Fruit fly (Drosophila melanogaster) whole organism, embryonic: ENCODE data around the gene feo.

ENCODE experiments used
- CG10267 ChIP-seq: fragments of 200-800 bp; sonication (Bioruptor generic); optimal IDR thresholded peaks from 2 replicates; lab custom pipeline; 2018; ENCODE audit warnings: missing biosample characterization, mild to moderate bottlenecking, missing genetic modification characterization, moderate library complexity
- CG11696 ChIP-seq: fragments of 200-800 bp; sonication (Bioruptor generic); IDR thresholded peaks from 2 replicates; pipeline ENCODE4 v1.3.6; 2022; ENCODE audit warnings: missing biosample characterization, missing genetic modification characterization
- CG12071 ChIP-seq: fragments of 200-800 bp; sonication (Bioruptor generic); optimal IDR thresholded peaks from 3 replicates; lab custom pipeline; 2018; ENCODE audit warnings: missing biosample characterization, mild to moderate bottlenecking, missing genetic modification characterization
- CG1233 ChIP-seq: fragments of 200-800 bp; sonication (Bioruptor generic); optimal IDR thresholded peaks from 4 replicates; lab custom pipeline; 2018; ENCODE audit warnings: missing biosample characterization, mild to moderate bottlenecking, missing genetic modification characterization
- CG12391 ChIP-seq: fragments of 200-800 bp; sonication (Bioruptor generic); optimal IDR thresholded peaks from 3 replicates; lab custom pipeline; 2018; ENCODE audit warnings: missing biosample characterization, mild to moderate bottlenecking, missing genetic modification characterization, moderate library complexity
- CG13123 ChIP-seq: fragments of 200-800 bp; sonication (Bioruptor generic); optimal IDR thresholded peaks from 2 replicates; lab custom pipeline; 2016; ENCODE audit warnings: missing biosample characterization, missing genetic modification characterization
- CG15601 ChIP-seq: fragments of 200-800 bp; sonication (Bioruptor generic); optimal IDR thresholded peaks from 3 replicates; lab custom pipeline; 2019; ENCODE audit warnings: missing biosample characterization, mild to moderate bottlenecking, missing genetic modification characterization, moderate library complexity
- CG17912 ChIP-seq: fragments of 200-800 bp; sonication (Bioruptor generic); optimal IDR thresholded peaks from 2 replicates; lab custom pipeline; 2018; ENCODE audit warnings: missing biosample characterization, mild to moderate bottlenecking, missing genetic modification characterization
- CG2120 ChIP-seq: fragments of 200-800 bp; sonication (Bioruptor generic); optimal IDR thresholded peaks from 3 replicates; lab custom pipeline; 2016; ENCODE audit warnings: missing biosample characterization, missing genetic modification characterization
- CG2199 ChIP-seq: fragments of 200-800 bp; sonication (Bioruptor generic); IDR thresholded peaks from 3 replicates; pipeline ENCODE4 v1.3.6; 2022; ENCODE audit warnings: missing biosample characterization, missing genetic modification characterization
- CG2678 ChIP-seq: fragments of 200-800 bp; sonication (Bioruptor generic); optimal IDR thresholded peaks from 3 replicates; lab custom pipeline; 2019; ENCODE audit warnings: missing biosample characterization, mild to moderate bottlenecking, missing genetic modification characterization, moderate library complexity
- CG2875 ChIP-seq: fragments of 200-800 bp; sonication (Bioruptor generic); optimal IDR thresholded peaks from 2 replicates; lab custom pipeline; 2017; ENCODE audit warnings: missing biosample characterization, mild to moderate bottlenecking, missing genetic modification characterization, missing genetic modification reagents
- CG30020 ChIP-seq: fragments of 200-800 bp; optimal IDR thresholded peaks from 2 replicates; lab custom pipeline; 2019; ENCODE audit warnings: missing biosample characterization, mild to moderate bottlenecking, missing genetic modification characterization, moderate library complexity
- CG3407 ChIP-seq: fragments of 200-800 bp; sonication (Bioruptor generic); optimal IDR thresholded peaks from 2 replicates; lab custom pipeline; 2018; ENCODE audit warnings: missing biosample characterization, mild to moderate bottlenecking, missing genetic modification characterization
- CG4820 ChIP-seq: fragments of 200-800 bp; sonication (Bioruptor generic); optimal IDR thresholded peaks from 3 replicates; lab custom pipeline; 2016; ENCODE audit warnings: missing biosample characterization, missing genetic modification characterization
- CG6813 ChIP-seq: fragments of 200-800 bp; sonication (Bioruptor generic); optimal IDR thresholded peaks from 2 replicates; lab custom pipeline; 2017; ENCODE audit warnings: missing biosample characterization, missing genetic modification characterization, mild to moderate bottlenecking, moderate library complexity, missing genetic modification reagents
- CG7357 ChIP-seq: fragments of 200-800 bp; sonication (Bioruptor generic); IDR thresholded peaks from 3 replicates; pipeline ENCODE4 v1.3.6; 2022; ENCODE audit warnings: missing biosample characterization, missing genetic modification characterization
- CG7372 ChIP-seq: fragments of 200-800 bp; sonication (Bioruptor generic); IDR thresholded peaks from 2 replicates; pipeline ENCODE4 v1.3.6; 2022; ENCODE audit warnings: missing biosample characterization, missing genetic modification characterization
- CoRest ChIP-seq: fragments of 200-800 bp; sonication (Bioruptor generic); optimal IDR thresholded peaks from 3 replicates; lab custom pipeline; 2018; ENCODE audit warnings: missing biosample characterization, mild to moderate bottlenecking, missing genetic modification characterization, moderate library complexity
- Deaf1 ChIP-seq: fragments of 200-800 bp; optimal IDR thresholded peaks from 3 replicates; lab custom pipeline; 2019; ENCODE audit warnings: missing biosample characterization, mild to moderate bottlenecking, missing genetic modification characterization, moderate library complexity
- HLHmδ ChIP-seq: fragments of 200-800 bp; sonication (Bioruptor generic); optimal IDR thresholded peaks from 2 replicates; lab custom pipeline; 2018; ENCODE audit warnings: missing biosample characterization, mild to moderate bottlenecking, missing genetic modification characterization, moderate library complexity
- Lhr ChIP-seq: fragments of 200-800 bp; sonication (Bioruptor generic); optimal IDR thresholded peaks from 3 replicates; lab custom pipeline; 2017; ENCODE audit warnings: mild to moderate bottlenecking, missing biosample characterization, missing genetic modification reagents, missing genetic modification characterization
- Nf-YA ChIP-seq: fragments of 200-800 bp; sonication (Bioruptor generic); IDR thresholded peaks from 2 replicates; pipeline ENCODE4 v1.3.6; 2022; ENCODE audit warnings: missing biosample characterization, missing genetic modification characterization
- NfI ChIP-seq: fragments of 200-800 bp; sonication (Bioruptor generic); optimal IDR thresholded peaks from 3 replicates; lab custom pipeline; 2018; ENCODE audit warnings: missing biosample characterization, mild to moderate bottlenecking, missing genetic modification characterization, moderate library complexity
- Six4 ChIP-seq: fragments of 200-800 bp; sonication (Bioruptor generic); optimal IDR thresholded peaks from 2 replicates; lab custom pipeline; 2016; ENCODE audit warnings: missing biosample characterization, missing genetic modification characterization
- Sox102F ChIP-seq: fragments of 200-800 bp; sonication (Bioruptor generic); optimal IDR thresholded peaks from 2 replicates; lab custom pipeline; 2018; ENCODE audit warnings: missing biosample characterization, mild to moderate bottlenecking, missing genetic modification characterization, moderate library complexity
- Spps ChIP-seq: fragments of 200-800 bp; sonication (Bioruptor generic); optimal IDR thresholded peaks from 2 replicates; lab custom pipeline; 2018; ENCODE audit warnings: missing biosample characterization, mild to moderate bottlenecking, missing genetic modification characterization
- Ssrp ChIP-seq: fragments of 200-800 bp; sonication (Bioruptor generic); optimal IDR thresholded peaks from 2 replicates; lab custom pipeline; 2018; ENCODE audit warnings: missing biosample characterization, mild to moderate bottlenecking, missing genetic modification characterization, moderate library complexity
- Vsx1 ChIP-seq: fragments of 200-800 bp; sonication (Bioruptor generic); optimal IDR thresholded peaks from 2 replicates; lab custom pipeline; 2017; ENCODE audit warnings: missing biosample characterization, mild to moderate bottlenecking, missing genetic modification characterization, missing genetic modification reagents
- abd-A ChIP-seq: fragments of 200-800 bp; sonication (Bioruptor generic); optimal IDR thresholded peaks from 3 replicates; lab custom pipeline; 2019; ENCODE audit warnings: missing biosample characterization, mild to moderate bottlenecking, missing genetic modification characterization, moderate library complexity
- bsh ChIP-seq, 2 experiments: fragments of 200-800 bp; sonication (Bioruptor generic); optimal IDR thresholded peaks; 2 replicates each; lab custom pipeline; 2017 to 2018; ENCODE audit warnings: mild to moderate bottlenecking in 2 of 2, missing biosample characterization in 2 of 2, missing genetic modification characterization in 2 of 2, moderate library complexity in 1 of 2
- chn ChIP-seq: fragments of 200-800 bp; sonication (Bioruptor generic); optimal IDR thresholded peaks from 2 replicates; lab custom pipeline; 2016; ENCODE audit warnings: missing biosample characterization, missing genetic modification characterization
- cwo ChIP-seq: fragments of 200-800 bp; sonication (Bioruptor generic); optimal IDR thresholded peaks from 3 replicates; lab custom pipeline; 2017; ENCODE audit warnings: missing biosample characterization, missing genetic modification characterization, mild to moderate bottlenecking, moderate library complexity, missing genetic modification reagents
- dmrt11E ChIP-seq: fragments of 200-800 bp; sonication (Bioruptor generic); optimal IDR thresholded peaks from 3 replicates; lab custom pipeline; 2018; ENCODE audit warnings: missing biosample characterization, mild to moderate bottlenecking, missing genetic modification characterization, moderate library complexity
- dpn ChIP-seq, 2 experiments: fragments of 200-800 bp; sonication (Bioruptor generic); optimal IDR thresholded peaks; 3 replicates each; lab custom pipeline; 2016; ENCODE audit warnings: missing biosample characterization in 2 of 2, missing genetic modification characterization in 2 of 2
- dysf ChIP-seq: fragments of 200-800 bp; sonication (Bioruptor generic); IDR thresholded peaks from 3 replicates; pipeline ENCODE4 v1.3.6; 2022; ENCODE audit warnings: missing biosample characterization, missing genetic modification characterization
- lbe ChIP-seq: fragments of 200-800 bp; sonication (Bioruptor generic); optimal IDR thresholded peaks from 2 replicates; lab custom pipeline; 2016; ENCODE audit warnings: missing biosample characterization, mild to moderate bottlenecking, missing genetic modification characterization
- lmd ChIP-seq: fragments of 200-800 bp; sonication (Bioruptor generic); IDR thresholded peaks from 2 replicates; pipeline ENCODE4 v1.3.6; 2022; ENCODE audit warnings: missing biosample characterization, missing genetic modification characterization
- nmo ChIP-seq: fragments of 200-800 bp; sonication (Bioruptor generic); optimal IDR thresholded peaks from 2 replicates; lab custom pipeline; 2018; ENCODE audit warnings: missing biosample characterization, mild to moderate bottlenecking, missing genetic modification characterization, moderate library complexity
- row ChIP-seq: fragments of 200-800 bp; sonication (Bioruptor generic); IDR thresholded peaks from 3 replicates; pipeline ENCODE4 v1.3.6; 2022; ENCODE audit warnings: missing biosample characterization, missing genetic modification characterization
- sc ChIP-seq, 3 experiments: fragments of >200 bp in 2 of 3; fragments of 200-800 bp in 1 of 3; sonication (Bioruptor generic) in 1 of 3; optimal IDR thresholded peaks; 2 replicates in 2 of 3; 3 replicates in 1 of 3; lab custom pipeline; 2017; ENCODE audit warnings: mild to moderate bottlenecking in 1 of 3, missing biosample characterization in 1 of 3, missing genetic modification characterization in 1 of 3, missing genetic modification reagents in 1 of 3
- seq ChIP-seq: fragments of 200-800 bp; sonication (Bioruptor generic); IDR thresholded peaks from 2 replicates; pipeline ENCODE4 v1.3.6; 2022; ENCODE audit warnings: missing biosample characterization, missing genetic modification characterization
- sisA ChIP-seq: fragments of 200-800 bp; sonication (Bioruptor generic); IDR thresholded peaks from 2 replicates; pipeline ENCODE4 v1.3.6; 2022; ENCODE audit warnings: missing biosample characterization, missing genetic modification characterization
- sob ChIP-seq: fragments of 200-800 bp; sonication (Bioruptor generic); IDR thresholded peaks from 2 replicates; pipeline ENCODE4 v1.3.6; 2022; ENCODE audit warnings: missing biosample characterization, missing genetic modification characterization
- stc ChIP-seq: fragments of 200-800 bp; sonication (Bioruptor generic); IDR thresholded peaks from 2 replicates; pipeline ENCODE4 v1.3.6; 2022; ENCODE audit warnings: missing biosample characterization, missing genetic modification characterization
- sug ChIP-seq: fragments of 200-800 bp; optimal IDR thresholded peaks from 2 replicates; lab custom pipeline; 2019; ENCODE audit warnings: missing biosample characterization, mild to moderate bottlenecking, missing genetic modification characterization, moderate library complexity

The feo gene

dm6 chrX:10802457-10803378, 52.0 kb downstream of the feo start (continued):
- TF ChIP-seq CG7372 (GFP tag; lab: Robert Waterston, UW): 0 out of 2 replicates have a peak, but pooled peaks have one; percentile 20
- TF ChIP-seq cwo (GFP tag; lab: Kevin White, UChicago): peak; percentile 68
- no peak for TF ChIP-seq Lhr (GFP tag; lab: Kevin White, UChicago)
- TF ChIP-seq CG2875: peak; percentile 63
- peak; percentile 31 for TF ChIP-seq CG4820 (GFP tag; lab: Kevin White, UChicago)
- no peak for TF ChIP-seq HLHmδ (GFP tag; lab: Kevin White, UChicago)
- peak; percentile 73; the same call in 2 of the 3 replicates for TF ChIP-seq dysf (GFP tag; lab: Robert Waterston, UW)
- peak; percentile 3 for TF ChIP-seq Six4 (GFP tag; lab: Kevin White, UChicago)
- TF ChIP-seq CG2199: peak; percentile 65; the same call in 1 of the 3 replicates
- TF ChIP-seq NfI: peak; percentile 31
- TF ChIP-seq CG1233 (GFP tag; lab: Kevin White, UChicago): peak; percentile 64
- TF ChIP-seq chn: no peak
- peak; percentile 82 for TF ChIP-seq Ssrp (tag; lab: Kevin White, UChicago)
- TF ChIP-seq Sox102F (GFP tag; lab: Kevin White, UChicago): peak; percentile 83
- TF ChIP-seq CG7357: no peak
- peak; percentile 68 for TF ChIP-seq dmrt11E
- peak; percentile 29 for TF ChIP-seq Deaf1 (tag; lab: Kevin White, UChicago)
- TF ChIP-seq CG2120 (GFP tag; lab: Kevin White, UChicago): peak; percentile 15
- peak; percentile 2 for TF ChIP-seq CG30020
- no peak for TF ChIP-seq abd-A (tag; lab: Kevin White, UChicago)
- peak; percentile 59; the same call in 1 of the 2 replicates for TF ChIP-seq lmd (GFP tag; lab: Robert Waterston, UW)
- TF ChIP-seq Nf-YA (GFP tag; lab: Robert Waterston, UW): 0 out of 2 replicates have a peak, but pooled peaks have one; percentile 19
- TF ChIP-seq sc (optimal IDR thresholded peaks at IDR 0.05; lab: Kevin White, UChicago): no peak
- peak; percentile 61 for TF ChIP-seq sc (GFP tag; optimal IDR thresholded peaks at IDR 0.05; lab: Kevin White, UChicago)
- TF ChIP-seq stc (GFP tag; lab: Robert Waterston, UW): peak; percentile 29; the same call in 1 of the 2 replicates
- TF ChIP-seq CG3407: peak; percentile 45
- TF ChIP-seq Spps: peak; percentile 8
- TF ChIP-seq Vsx1 (GFP tag; lab: Kevin White, UChicago): peak; percentile 25
- peak; percentile 91 for TF ChIP-seq CG11696 (GFP tag; lab: Robert Waterston, UW)
- peak in 1 of 2 experiments; percentile 74 for TF ChIP-seq bsh (GFP tag; optimal IDR thresholded peaks at IDR 0.05; lab: Kevin White, UChicago)
- TF ChIP-seq CoRest (tag; lab: Kevin White, UChicago): peak; percentile 81
- TF ChIP-seq CG2678 (tag; lab: Kevin White, UChicago): peak; percentile 86
- no peak for TF ChIP-seq sob (GFP tag; lab: Robert Waterston, UW)
- TF ChIP-seq CG17912 (GFP tag; lab: Kevin White, UChicago): no peak
- TF ChIP-seq CG12391 (tag; lab: Kevin White, UChicago): peak; percentile 74
- TF ChIP-seq CG10267 (tag; lab: Kevin White, UChicago): peak; percentile 69
- no peak for TF ChIP-seq lbe (GFP tag; lab: Kevin White, UChicago)
- TF ChIP-seq sisA (GFP tag; lab: Robert Waterston, UW): 0 out of 2 replicates have a peak, but pooled peaks have one; percentile 33
- peak; percentile 75 for TF ChIP-seq row (GFP tag; lab: Robert Waterston, UW)
- no peak for TF ChIP-seq CG13123
- TF ChIP-seq nmo (GFP tag; lab: Kevin White, UChicago): peak; percentile 85
- TF ChIP-seq CG12071: no peak
- peak; percentile 65; the same call in 1 of the 2 replicates for TF ChIP-seq seq (GFP tag; lab: Robert Waterston, UW)
- TF ChIP-seq CG6813 (GFP tag; lab: Kevin White, UChicago): peak; percentile 72
- TF ChIP-seq sug: peak; percentile 47
- TF ChIP-seq CG15601 (tag; lab: Kevin White, UChicago): peak; percentile 65
- peak in 1 of 2 experiments; percentile 52 for TF ChIP-seq dpn (GFP tag; optimal IDR thresholded peaks at IDR 0.05; lab: Kevin White, UChicago)
